Worm (Caenorhabditis elegans) whole organism, young adult: Measurements from ENCODE around the gene F11E6.11.

Source experiments
- B0019.2 ChIP-seq: fragments of 200-800 bp; sonication (Bioruptor generic); conservative IDR thresholded peaks from 2 replicates; pipeline ENCODE4 v1.3.6; 2022; ENCODE audit warnings: missing genetic modification reagents, missing genetic modification characterization, missing compliant biosample characterization
- ama-1 ChIP-seq, 3 experiments: fragments of 150-350 bp in 1 of 3; sonication (generic microtip) in 2 of 3; optimal IDR thresholded peaks; 2 replicates each; lab custom pipeline; 2014 to 2018; ENCODE audit warnings: missing biosample characterization in 2 of 3, missing genetic modification characterization in 2 of 3, missing genetic modification reagents in 2 of 3
- cebp-2 ChIP-seq: fragments of 200-800 bp; sonication (Bioruptor generic); IDR thresholded peaks from 2 replicates; pipeline ENCODE4 v1.3.6; 2022; ENCODE audit warnings: missing genetic modification characterization, missing compliant biosample characterization
- dox-1 ChIP-seq: fragments of 200-800 bp; sonication (Bioruptor generic); IDR thresholded peaks from 2 replicates; pipeline ENCODE4 v1.3.6; 2022; ENCODE audit warnings: missing genetic modification reagents, missing genetic modification characterization, missing compliant biosample characterization
- lag-1 ChIP-seq: fragments of 200-800 bp; sonication (Bioruptor generic); IDR thresholded peaks from 2 replicates; pipeline ENCODE4 v1.3.6; 2022; ENCODE audit warnings: missing genetic modification reagents, missing genetic modification characterization, missing compliant biosample characterization
- nhr-27 ChIP-seq: fragments of 200-800 bp; sonication (Bioruptor generic); optimal IDR thresholded peaks from 2 replicates; lab custom pipeline; 2018; ENCODE audit warnings: mild to moderate bottlenecking, missing genetic modification characterization, moderate library complexity, missing compliant biosample characterization
- nhr-80 ChIP-seq: sonication (generic microtip); optimal IDR thresholded peaks from 2 replicates; lab custom pipeline; 2016; ENCODE audit warnings: missing genetic modification characterization, missing compliant biosample characterization
- pha-4 ChIP-seq: fragments of 150-350 bp; sonication (generic microtip); optimal IDR thresholded peaks from 2 replicates; lab custom pipeline; 2014; ENCODE audit warnings: missing biosample characterization, missing genetic modification reagents, missing genetic modification characterization
- sea-2 ChIP-seq: fragments of 200-800 bp; sonication (Bioruptor generic); IDR thresholded peaks from 2 replicates; pipeline ENCODE4 v1.3.6; 2022; ENCODE audit warnings: missing genetic modification characterization, missing compliant biosample characterization
- unc-62 ChIP-seq: fragments of 150-350 bp; optimal IDR thresholded peaks from 2 replicates; lab custom pipeline; 2014; ENCODE audit warnings: missing biosample characterization, missing genetic modification reagents, missing genetic modification characterization

DNA sequence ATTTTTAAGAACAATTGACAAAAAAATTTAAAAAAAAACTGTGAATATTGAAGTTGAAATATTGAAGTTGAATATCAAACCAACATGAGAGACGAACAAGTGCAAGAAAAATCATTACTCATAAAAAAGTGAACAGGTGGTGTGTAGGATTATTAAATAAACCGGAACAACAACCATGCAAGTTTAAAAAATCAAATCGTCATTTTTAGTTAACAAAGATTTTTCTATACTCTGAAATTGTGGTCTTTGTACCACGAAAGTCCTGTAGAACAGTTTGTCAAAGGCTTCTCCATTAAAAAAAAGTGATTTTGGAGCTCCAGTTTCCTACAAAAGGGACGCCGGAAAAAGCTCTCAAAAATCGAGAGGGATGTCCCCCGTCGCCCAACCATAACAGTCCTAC is 2.6 kb upstream of the F11E6.11 start, which contains the start of gene C06A12.19:
- TF ChIP-seq ama-1 (optimal IDR thresholded peaks at IDR 0.05; lab: Kevin White, UChicago): no peak
- TF ChIP-seq ama-1 (GFP tag; optimal IDR thresholded peaks at IDR 0.05; lab: Kevin White, UChicago): no peak
- no peak for TF ChIP-seq B0019.2 (GFP tag; lab: Robert Waterston, UW)
- no peak for TF ChIP-seq dox-1 (GFP tag; lab: Robert Waterston, UW)
- no peak for TF ChIP-seq unc-62 (GFP tag; lab: Kevin White, UChicago)
- no peak for TF ChIP-seq nhr-80 (tag; lab: Kevin White, UChicago)
- no peak for TF ChIP-seq pha-4 (tag; lab: Kevin White, UChicago)
- TF ChIP-seq cebp-2 (GFP tag; lab: Robert Waterston, UW): no peak
- TF ChIP-seq nhr-27: no peak
- TF ChIP-seq sea-2 (GFP tag; lab: Robert Waterston, UW): no peak
- TF ChIP-seq lag-1 (GFP tag; lab: Robert Waterston, UW): no peak
